Worm (Caenorhabditis elegans) whole organism, mixed stage, embryonic: ENCODE measurements around the gene Y45F10C.1.

ENCODE experiments used
- ces-1 ChIP-seq: fragments of 150-350 bp; optimal IDR thresholded peaks from 2 replicates; lab custom pipeline; 2014; ENCODE audit warnings: missing biosample characterization, missing genetic modification reagents, missing genetic modification characterization
- elt-3 ChIP-seq: fragments of 150-350 bp; optimal IDR thresholded peaks from 2 replicates; lab custom pipeline; 2014; ENCODE audit warnings: missing biosample characterization, missing genetic modification characterization
- lin-32 ChIP-seq: fragments of 200-800 bp; sonication (Bioruptor generic); optimal IDR thresholded peaks from 2 replicates; lab custom pipeline; 2018; ENCODE audit warnings: mild to moderate bottlenecking, missing genetic modification characterization, missing compliant biosample characterization
- nhr-28 ChIP-seq: fragments of 150-350 bp; optimal IDR thresholded peaks from 2 replicates; lab custom pipeline; 2014; ENCODE audit warnings: missing biosample characterization, missing genetic modification characterization
- snpc-4 ChIP-seq: fragments of 150-350 bp; optimal IDR thresholded peaks from 2 replicates; lab custom pipeline; 2014; ENCODE audit warnings: missing biosample characterization, missing genetic modification characterization

The Y45F10C.1 gene

DNA sequence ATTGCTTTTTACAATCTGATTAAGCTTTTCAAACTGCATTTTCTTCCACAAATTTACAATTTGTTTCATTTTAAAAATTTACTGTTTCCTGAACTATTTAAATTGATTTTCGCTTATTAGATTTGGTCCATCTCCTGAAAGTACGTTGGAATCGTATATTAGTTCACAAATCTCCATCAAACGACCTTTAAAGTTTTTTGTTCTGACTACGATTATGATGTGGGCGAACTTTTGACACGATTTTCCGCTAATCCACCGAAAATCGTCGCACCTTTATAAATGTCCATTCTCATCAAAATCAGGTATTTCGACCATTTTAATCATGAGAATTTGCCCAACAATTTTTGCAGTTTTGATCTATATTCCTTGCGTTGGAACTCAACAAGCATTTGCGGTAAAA lies 35.8 kb downstream of the Y45F10C.1 start, which contains the start of gene C08F11.1:
TSS of gene C08F11.1 (plus strand) at position 301 of the 400 bp plus-strand sequence.
- no peak for TF ChIP-seq lin-32 (GFP tag; lab: Kevin White, UChicago)
- TF ChIP-seq, all 35 proteins: peak for 0

DNA sequence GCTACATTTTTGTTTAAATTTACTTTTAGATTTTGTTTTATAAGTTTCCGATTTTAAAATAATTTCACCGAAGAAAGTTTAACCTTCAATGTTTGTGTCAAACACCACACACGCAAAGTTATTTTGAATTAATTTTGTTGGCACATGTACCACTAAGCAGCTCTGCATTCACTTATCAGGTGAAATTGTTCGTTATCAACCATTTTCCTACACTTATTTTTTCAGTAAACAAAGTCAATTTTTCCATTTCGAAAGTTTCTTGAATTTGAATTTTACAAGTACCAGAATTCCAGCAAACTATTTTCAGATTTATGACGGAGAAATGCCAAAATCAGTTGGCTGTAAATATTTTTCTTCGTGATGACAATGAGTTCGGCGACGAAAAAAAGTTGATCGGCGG lies 40.1 kb downstream of the Y45F10C.1 start, which contains the start of gene C08F11.3:
TSS of gene C08F11.3 (plus strand) at position 301 of the 400 bp plus-strand sequence.
- TF ChIP-seq snpc-4 (tag; lab: Kevin White, UChicago) (no peak), nhr-28 (tag; lab: Kevin White, UChicago) (no peak), elt-3 (tag; lab: Kevin White, UChicago) (no peak)

DNA sequence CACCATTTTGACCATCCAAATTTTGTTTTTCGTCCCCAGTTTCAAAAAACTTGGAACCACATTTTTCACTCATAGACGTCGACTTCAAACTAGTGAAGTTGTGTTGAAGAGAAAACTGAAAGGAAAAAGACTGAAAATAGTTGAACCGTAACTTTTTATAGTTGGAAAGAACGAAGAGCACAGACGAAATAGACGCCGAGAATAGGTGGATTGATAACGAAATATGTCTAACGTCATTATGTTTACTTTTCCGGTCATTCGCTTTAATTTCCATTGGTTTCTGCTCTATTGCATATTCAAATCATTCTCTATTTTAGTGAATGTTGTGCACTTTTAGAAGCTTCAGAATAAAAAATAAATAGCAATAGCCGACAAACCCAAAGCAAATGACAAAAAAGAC lies 49.6 kb downstream of the Y45F10C.1 start, which contains the start of gene C08F11.13:
TSS of gene C08F11.13 (minus strand) at position 138 of the 400 bp plus-strand sequence.
- TF ChIP-seq ces-1 = no peak
- TF ChIP-seq, all 35 proteins: peak for 0
